Fruit fly (Drosophila melanogaster) whole organism, embryonic: Measurements from ENCODE around the gene CG14357.

Experiments used
- ATbp ChIP-seq: fragments of 200-800 bp; sonication (Bioruptor generic); optimal IDR thresholded peaks from 2 replicates; lab custom pipeline; 2017; ENCODE audit warnings: missing biosample characterization, mild to moderate bottlenecking, missing genetic modification characterization, missing genetic modification reagents
- Ada2b ChIP-seq: fragments of 200-800 bp; sonication (Bioruptor generic); IDR thresholded peaks from 2 replicates; pipeline ENCODE4 v1.3.6; 2022; ENCODE audit warnings: missing biosample characterization, missing genetic modification characterization
- BEAF-32 ChIP-seq: fragments of 200-800 bp; sonication (Bioruptor generic); optimal IDR thresholded peaks from 3 replicates; lab custom pipeline; 2017; ENCODE audit warnings: missing biosample characterization, missing genetic modification characterization, mild to moderate bottlenecking, moderate library complexity, missing genetic modification reagents
- CG10147 ChIP-seq: fragments of 200-800 bp; sonication (Bioruptor generic); optimal IDR thresholded peaks from 2 replicates; lab custom pipeline; 2019; ENCODE audit warnings: missing biosample characterization, mild to moderate bottlenecking, missing genetic modification characterization, moderate library complexity
- CG10979 ChIP-seq: fragments of 200-800 bp; sonication (Bioruptor generic); optimal IDR thresholded peaks from 2 replicates; lab custom pipeline; 2018; ENCODE audit warnings: missing biosample characterization, mild to moderate bottlenecking, missing genetic modification characterization, moderate library complexity
- CG11504 ChIP-seq: fragments of 200-800 bp; sonication (Bioruptor generic); optimal IDR thresholded peaks from 3 replicates; lab custom pipeline; 2019; ENCODE audit warnings: missing biosample characterization, mild to moderate bottlenecking, missing genetic modification characterization, moderate library complexity
- CG12104 ChIP-seq: fragments of 200-800 bp; sonication (Bioruptor generic); optimal IDR thresholded peaks from 3 replicates; lab custom pipeline; 2016; ENCODE audit warnings: missing biosample characterization, missing genetic modification characterization
- CG12659 ChIP-seq: fragments of 200-800 bp; sonication (Bioruptor generic); optimal IDR thresholded peaks from 3 replicates; lab custom pipeline; 2017; ENCODE audit warnings: mild to moderate bottlenecking, missing biosample characterization, missing genetic modification reagents, missing genetic modification characterization
- CG15514 ChIP-seq: fragments of 200-800 bp; sonication (Bioruptor generic); optimal IDR thresholded peaks from 3 replicates; lab custom pipeline; 2017; ENCODE audit warnings: missing biosample characterization, missing genetic modification characterization, mild to moderate bottlenecking, moderate library complexity, missing genetic modification reagents
- CG17361 ChIP-seq: fragments of 200-800 bp; sonication (Bioruptor generic); IDR thresholded peaks from 3 replicates; pipeline ENCODE4 v1.3.6; 2022; ENCODE audit warnings: missing biosample characterization, missing genetic modification characterization
- CG18764 ChIP-seq: fragments of 200-800 bp; sonication (Bioruptor generic); optimal IDR thresholded peaks from 3 replicates; lab custom pipeline; 2016; ENCODE audit warnings: missing biosample characterization, missing genetic modification characterization
- CG30020 ChIP-seq: fragments of 200-800 bp; optimal IDR thresholded peaks from 2 replicates; lab custom pipeline; 2019; ENCODE audit warnings: missing biosample characterization, mild to moderate bottlenecking, missing genetic modification characterization, moderate library complexity
- CG30403 ChIP-seq: fragments of 200-800 bp; sonication (Bioruptor generic); optimal IDR thresholded peaks from 3 replicates; lab custom pipeline; 2016; ENCODE audit warnings: missing biosample characterization, missing genetic modification characterization
- CG3163 ChIP-seq: fragments of 200-800 bp; sonication (Bioruptor generic); optimal IDR thresholded peaks from 3 replicates; lab custom pipeline; 2016; ENCODE audit warnings: missing biosample characterization, missing genetic modification characterization
- CG3847 ChIP-seq: fragments of 200-800 bp; sonication (Bioruptor generic); IDR thresholded peaks from 2 replicates; pipeline ENCODE4 v1.3.6; 2022; ENCODE audit warnings: missing biosample characterization, missing genetic modification characterization
- CG5180 ChIP-seq: fragments of 200-800 bp; sonication (Bioruptor generic); optimal IDR thresholded peaks from 3 replicates; lab custom pipeline; 2017; ENCODE audit warnings: missing biosample characterization, missing genetic modification characterization, mild to moderate bottlenecking, moderate library complexity, missing genetic modification reagents
- CG6689 ChIP-seq: fragments of 200-800 bp; sonication (Bioruptor generic); IDR thresholded peaks from 2 replicates; pipeline ENCODE4 v1.3.6; 2022; ENCODE audit warnings: missing biosample characterization, missing genetic modification characterization
- CG7928 ChIP-seq: fragments of 200-800 bp; sonication (Bioruptor generic); optimal IDR thresholded peaks from 2 replicates; lab custom pipeline; 2017; ENCODE audit warnings: missing biosample characterization, mild to moderate bottlenecking, missing genetic modification characterization
- CG9437 ChIP-seq: fragments of 200-800 bp; sonication (Bioruptor generic); optimal IDR thresholded peaks from 2 replicates; lab custom pipeline; 2018; ENCODE audit warnings: missing biosample characterization, mild to moderate bottlenecking, missing genetic modification characterization
- CG9727 ChIP-seq: fragments of 200-800 bp; sonication (Bioruptor generic); optimal IDR thresholded peaks from 3 replicates; lab custom pipeline; 2017; ENCODE audit warnings: missing biosample characterization, mild to moderate bottlenecking, missing genetic modification characterization
- CoRest ChIP-seq: fragments of 200-800 bp; sonication (Bioruptor generic); optimal IDR thresholded peaks from 3 replicates; lab custom pipeline; 2018; ENCODE audit warnings: missing biosample characterization, mild to moderate bottlenecking, missing genetic modification characterization, moderate library complexity
- HLH3B ChIP-seq: fragments of 200-800 bp; sonication (Bioruptor generic); IDR thresholded peaks from 2 replicates; pipeline ENCODE4 v1.3.6; 2022; ENCODE audit warnings: missing biosample characterization, missing genetic modification characterization
- Lpt ChIP-seq: fragments of >200 bp; optimal IDR thresholded peaks from 2 replicates; lab custom pipeline; 2018; ENCODE audit warnings: missing biosample characterization, missing genetic modification characterization
- Med ChIP-seq: fragments of 200-800 bp; sonication (Bioruptor generic); peaks from one replicate; lab custom pipeline; 2016; ENCODE audit warnings: missing biosample characterization, missing genetic modification characterization, mild to moderate bottlenecking, inconsistent platforms, moderate library complexity
- Meics ChIP-seq: fragments of 200-800 bp; sonication (Bioruptor generic); optimal IDR thresholded peaks from 2 replicates; lab custom pipeline; 2017; ENCODE audit warnings: missing biosample characterization, mild to moderate bottlenecking, missing genetic modification characterization
- Neu2 ChIP-seq: fragments of 200-800 bp; sonication (Bioruptor generic); optimal IDR thresholded peaks from 3 replicates; lab custom pipeline; 2016; ENCODE audit warnings: missing biosample characterization, missing genetic modification characterization, borderline replicate concordance
- NfI ChIP-seq: fragments of 200-800 bp; sonication (Bioruptor generic); optimal IDR thresholded peaks from 3 replicates; lab custom pipeline; 2018; ENCODE audit warnings: missing biosample characterization, mild to moderate bottlenecking, missing genetic modification characterization, moderate library complexity
- Oaz ChIP-seq: fragments of 200-800 bp; sonication (Bioruptor generic); IDR thresholded peaks from 2 replicates; pipeline ENCODE4 v1.3.6; 2022; ENCODE audit warnings: missing biosample characterization, missing genetic modification characterization
- Six4 ChIP-seq: fragments of 200-800 bp; sonication (Bioruptor generic); optimal IDR thresholded peaks from 2 replicates; lab custom pipeline; 2016; ENCODE audit warnings: missing biosample characterization, missing genetic modification characterization
- Sox100B ChIP-seq: fragments of 200-800 bp; sonication (Bioruptor generic); optimal IDR thresholded peaks from 3 replicates; lab custom pipeline; 2018; ENCODE audit warnings: missing biosample characterization, mild to moderate bottlenecking, missing genetic modification characterization
- Sox102F ChIP-seq: fragments of 200-800 bp; sonication (Bioruptor generic); optimal IDR thresholded peaks from 2 replicates; lab custom pipeline; 2018; ENCODE audit warnings: missing biosample characterization, mild to moderate bottlenecking, missing genetic modification characterization, moderate library complexity
- abd-A ChIP-seq: fragments of 200-800 bp; sonication (Bioruptor generic); optimal IDR thresholded peaks from 3 replicates; lab custom pipeline; 2019; ENCODE audit warnings: missing biosample characterization, mild to moderate bottlenecking, missing genetic modification characterization, moderate library complexity
- bsh ChIP-seq, 2 experiments: fragments of 200-800 bp; sonication (Bioruptor generic); optimal IDR thresholded peaks; 2 replicates each; lab custom pipeline; 2017 to 2018; ENCODE audit warnings: mild to moderate bottlenecking in 2 of 2, missing biosample characterization in 2 of 2, missing genetic modification characterization in 2 of 2, moderate library complexity in 1 of 2
- croc ChIP-seq: fragments of 200-800 bp; sonication (Bioruptor generic); conservative IDR thresholded peaks from 3 replicates; pipeline ENCODE4 v1.3.6; 2022; ENCODE audit warnings: missing biosample characterization, missing genetic modification characterization
- crp ChIP-seq, 2 experiments: fragments of 200-800 bp; sonication (Bioruptor generic); optimal IDR thresholded peaks; 2 replicates in 1 of 2; 3 replicates in 1 of 2; lab custom pipeline; 2017; ENCODE audit warnings: missing biosample characterization in 2 of 2, missing genetic modification characterization in 2 of 2, mild to moderate bottlenecking in 1 of 2, moderate library complexity in 1 of 2
- cwo ChIP-seq: fragments of 200-800 bp; sonication (Bioruptor generic); optimal IDR thresholded peaks from 3 replicates; lab custom pipeline; 2017; ENCODE audit warnings: missing biosample characterization, missing genetic modification characterization, mild to moderate bottlenecking, moderate library complexity, missing genetic modification reagents
- danr ChIP-seq: fragments of 200-800 bp; sonication (Bioruptor generic); IDR thresholded peaks from 2 replicates; pipeline ENCODE4 v1.3.6; 2022; ENCODE audit warnings: missing biosample characterization, missing genetic modification characterization
- emc ChIP-seq: fragments of 200-800 bp; sonication (Bioruptor generic); optimal IDR thresholded peaks from 2 replicates; lab custom pipeline; 2016; ENCODE audit warnings: missing biosample characterization, missing genetic modification characterization
- esg ChIP-seq: fragments of 200-800 bp; sonication (Bioruptor generic); conservative IDR thresholded peaks from 2 replicates; pipeline ENCODE4 v1.3.6; 2022; ENCODE audit warnings: missing biosample characterization, missing genetic modification characterization
- fd3F ChIP-seq: fragments of 200-800 bp; sonication (Bioruptor generic); optimal IDR thresholded peaks from 2 replicates; lab custom pipeline; 2018; ENCODE audit warnings: missing biosample characterization, mild to moderate bottlenecking, missing genetic modification characterization, moderate library complexity
- fu2 ChIP-seq: fragments of 200-800 bp; sonication (Bioruptor generic); optimal IDR thresholded peaks from 2 replicates; lab custom pipeline; 2016; ENCODE audit warnings: missing biosample characterization, missing genetic modification characterization
- gem ChIP-seq: fragments of 200-800 bp; sonication (Bioruptor generic); optimal IDR thresholded peaks from 2 replicates; lab custom pipeline; 2019; ENCODE audit warnings: missing biosample characterization, mild to moderate bottlenecking, missing genetic modification characterization, moderate library complexity
- gt ChIP-seq: fragments of 200-800 bp; sonication (Bioruptor generic); IDR thresholded peaks from 2 replicates; pipeline ENCODE4 v1.3.6; 2022; ENCODE audit warnings: missing biosample characterization, missing genetic modification characterization
- hbn ChIP-seq: fragments of 200-800 bp; sonication (Bioruptor generic); IDR thresholded peaks from 2 replicates; pipeline ENCODE4 v1.3.6; 2022; ENCODE audit warnings: missing biosample characterization, missing genetic modification characterization; ENCODE audit not compliant: partially characterized antibody
- lab ChIP-seq: fragments of 200-800 bp; sonication (Bioruptor generic); optimal IDR thresholded peaks from 3 replicates; lab custom pipeline; 2017; ENCODE audit warnings: missing biosample characterization, missing genetic modification characterization, mild to moderate bottlenecking, moderate library complexity, missing genetic modification reagents
- prd ChIP-seq, 3 experiments: fragments of >200 bp in 2 of 3; fragments of 200-800 bp in 1 of 3; sonication (Bioruptor generic) in 1 of 3; optimal IDR thresholded peaks in 2 of 3; IDR thresholded peaks in 1 of 3; 2 replicates in 2 of 3; 3 replicates in 1 of 3; pipeline versions ENCODE4 v1.3.6 to Lab custom; 2017 to 2022; ENCODE audit warnings: missing biosample characterization in 1 of 3, missing genetic modification characterization in 1 of 3
- salm ChIP-seq: fragments of 200-800 bp; sonication (Bioruptor generic); optimal IDR thresholded peaks from 2 replicates; lab custom pipeline; 2018; ENCODE audit warnings: missing biosample characterization, mild to moderate bottlenecking, missing genetic modification characterization
- seq ChIP-seq: fragments of 200-800 bp; sonication (Bioruptor generic); IDR thresholded peaks from 2 replicates; pipeline ENCODE4 v1.3.6; 2022; ENCODE audit warnings: missing biosample characterization, missing genetic modification characterization
- stc ChIP-seq: fragments of 200-800 bp; sonication (Bioruptor generic); IDR thresholded peaks from 2 replicates; pipeline ENCODE4 v1.3.6; 2022; ENCODE audit warnings: missing biosample characterization, missing genetic modification characterization

CG14357 gene

DNA sequence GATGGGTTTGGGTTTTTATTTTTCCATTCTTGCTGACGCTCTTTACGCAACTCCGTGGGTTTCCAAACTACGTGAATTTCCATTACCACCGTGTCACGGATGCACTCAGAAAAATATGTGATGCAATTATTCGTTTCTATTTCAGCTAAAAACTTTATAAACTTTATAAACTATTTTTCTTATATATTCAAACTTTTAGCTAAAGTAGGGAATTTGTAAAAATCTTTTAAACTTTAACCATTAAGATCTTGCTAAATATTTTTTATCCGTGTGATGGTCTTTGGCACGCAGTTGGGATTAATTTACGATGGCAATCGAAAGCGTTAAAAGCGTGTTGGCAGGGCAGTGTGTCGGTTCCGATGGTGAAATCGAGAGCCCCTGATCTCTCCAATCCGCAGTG lies 16.5 kb downstream of the CG14357 start (continued):
- TF ChIP-seq lab (GFP tag; lab: Kevin White, UChicago) = peak; percentile 39
- TF ChIP-seq gt (GFP tag; lab: Robert Waterston, UW) = no peak
- no peak for TF ChIP-seq CG10147 (GFP tag; lab: Kevin White, UChicago)
- peak; percentile 19 for TF ChIP-seq CG12104 (GFP tag; lab: Kevin White, UChicago)
- TF ChIP-seq Med (GFP tag; lab: Kevin White, UChicago) = peak; percentile 74
- peak; percentile 36; the same call in 1 of the 2 replicates for TF ChIP-seq Oaz (GFP tag; lab: Robert Waterston, UW)
- peak; percentile 21 for TF ChIP-seq fd3F (GFP tag; lab: Kevin White, UChicago)
- TF ChIP-seq CG11504 (tag; lab: Kevin White, UChicago) = peak; percentile 81
- TF ChIP-seq fu2 (GFP tag; lab: Kevin White, UChicago) = no peak
- TF ChIP-seq CG3163 (GFP tag; lab: Kevin White, UChicago) = no peak
- 0 out of 2 replicates have a peak, but pooled peaks have one; percentile 13 for TF ChIP-seq danr (GFP tag; lab: Robert Waterston, UW)
- TF ChIP-seq Six4 (GFP tag; lab: Kevin White, UChicago) = peak; percentile 21
- TF ChIP-seq crp (GFP tag; optimal IDR thresholded peaks at IDR 0.05; lab: Kevin White, UChicago) = no peak
- TF ChIP-seq CG6689 = peak; percentile 39
- no peak for TF ChIP-seq hbn (GFP tag; lab: Robert Waterston, UW)
- no peak for TF ChIP-seq prd (optimal IDR thresholded peaks at IDR 0.05; lab: Kevin White, UChicago)
- peak; percentile 70 for TF ChIP-seq prd (GFP tag; IDR thresholded peaks at IDR 0.05; lab: Robert Waterston, UW)
- TF ChIP-seq CG30403 (GFP tag; lab: Kevin White, UChicago) = peak; percentile 53
- peak; percentile 31 for TF ChIP-seq CG9437 (GFP tag; lab: Kevin White, UChicago)
- TF ChIP-seq CG7928 = no peak
- TF ChIP-seq ATbp (GFP tag; lab: Kevin White, UChicago) = peak; percentile 64
- TF ChIP-seq CG15514 = peak; percentile 0
- TF ChIP-seq seq (GFP tag; lab: Robert Waterston, UW) = peak; percentile 45; the same call in 1 of the 2 replicates
- peak; percentile 53 for TF ChIP-seq Sox100B
- TF ChIP-seq CG12659 (GFP tag; lab: Kevin White, UChicago) = peak; percentile 26
- no peak for TF ChIP-seq emc (GFP tag; lab: Kevin White, UChicago)
- peak; percentile 26; the same call in 1 of the 2 replicates for TF ChIP-seq CG3847 (GFP tag; lab: Robert Waterston, UW)
- peak; percentile 57 for TF ChIP-seq CoRest (tag; lab: Kevin White, UChicago)
- TF ChIP-seq Ada2b (GFP tag; lab: Robert Waterston, UW) = peak; percentile 72
- no peak for TF ChIP-seq CG30020 (tag; lab: Kevin White, UChicago)
- TF ChIP-seq NfI (GFP tag; lab: Kevin White, UChicago) = peak; percentile 4
- peak; percentile 43 for TF ChIP-seq CG5180 (GFP tag; lab: Kevin White, UChicago)
- peak; percentile 19 for TF ChIP-seq salm (tag; lab: Kevin White, UChicago)
- TF ChIP-seq CG18764 (GFP tag; lab: Kevin White, UChicago) = no peak
- TF ChIP-seq HLH3B (GFP tag; lab: Robert Waterston, UW) = peak; percentile 70
- peak; percentile 77 for TF ChIP-seq gem (tag; lab: Kevin White, UChicago)
- TF ChIP-seq abd-A (tag; lab: Kevin White, UChicago) = no peak
- TF ChIP-seq Sox102F (GFP tag; lab: Kevin White, UChicago) = peak; percentile 77
- peak; percentile 57 for TF ChIP-seq CG10979 (tag; lab: Kevin White, UChicago)
- TF ChIP-seq cwo = peak; percentile 54
- peak in 1 of 2 experiments; percentile 60 for TF ChIP-seq bsh (GFP tag; optimal IDR thresholded peaks at IDR 0.05; lab: Kevin White, UChicago)
- 0 out of 3 replicates have a peak, but pooled peaks have one; percentile 32 for TF ChIP-seq CG17361
- TF ChIP-seq esg = peak; percentile 41
- peak; percentile 32 for TF ChIP-seq Meics (GFP tag; lab: Kevin White, UChicago)
- TF ChIP-seq croc (GFP tag; lab: Robert Waterston, UW) = 0 out of 3 replicates have a peak, but pooled peaks have one; percentile 26
- TF ChIP-seq CG9727 (GFP tag; lab: Kevin White, UChicago) = peak; percentile 16
- TF ChIP-seq stc (GFP tag; lab: Robert Waterston, UW) = peak; percentile 70
- TF ChIP-seq Neu2 (GFP tag; lab: Kevin White, UChicago) = no peak
- TF ChIP-seq Lpt (GFP tag; lab: Kevin White, UChicago) = no peak
- peak; percentile 9 for TF ChIP-seq BEAF-32 (GFP tag; lab: Kevin White, UChicago)
